Fruit fly (Drosophila melanogaster) whole organism, embryonic: ENCODE data around the gene Iru.

ENCODE experiments used
- ATbp ChIP-seq: fragments of 200-800 bp; sonication (Bioruptor generic); optimal IDR thresholded peaks from 2 replicates; lab custom pipeline; 2017; ENCODE audit warnings: missing biosample characterization, mild to moderate bottlenecking, missing genetic modification characterization, missing genetic modification reagents
- Aef1 ChIP-seq: fragments of 200-800 bp; sonication (Bioruptor generic); IDR thresholded peaks from 3 replicates; pipeline ENCODE4 v1.3.6; 2022; ENCODE audit warnings: missing biosample characterization, missing genetic modification characterization
- B-H1 ChIP-seq: fragments of 200-800 bp; sonication (Bioruptor generic); IDR thresholded peaks from 3 replicates; pipeline ENCODE4 v1.3.6; 2022; ENCODE audit warnings: missing biosample characterization, missing genetic modification characterization
- CG1024 ChIP-seq: fragments of 200-800 bp; sonication (Bioruptor generic); IDR thresholded peaks from 2 replicates; pipeline ENCODE4 v1.3.6; 2022; ENCODE audit warnings: missing biosample characterization, missing genetic modification characterization
- CG10565 ChIP-seq: fragments of 200-800 bp; sonication (Bioruptor generic); optimal IDR thresholded peaks from 3 replicates; lab custom pipeline; 2016; ENCODE audit warnings: missing biosample characterization, mild to moderate bottlenecking, missing genetic modification characterization
- CG11398 ChIP-seq: fragments of 200-800 bp; sonication (Bioruptor generic); optimal IDR thresholded peaks from 2 replicates; lab custom pipeline; 2016; ENCODE audit warnings: missing biosample characterization, missing genetic modification characterization
- CG11560 ChIP-seq: fragments of 200-800 bp; sonication (Bioruptor generic); IDR thresholded peaks from 3 replicates; pipeline ENCODE4 v1.3.6; 2022; ENCODE audit warnings: missing biosample characterization, missing genetic modification characterization
- CG12236 ChIP-seq: fragments of 200-800 bp; sonication (Bioruptor generic); optimal IDR thresholded peaks from 2 replicates; lab custom pipeline; 2016; ENCODE audit warnings: missing biosample characterization, missing genetic modification characterization
- CG13894 ChIP-seq: fragments of 200-800 bp; sonication (Bioruptor generic); optimal IDR thresholded peaks from 3 replicates; lab custom pipeline; 2018; ENCODE audit warnings: missing biosample characterization, mild to moderate bottlenecking, missing genetic modification characterization, moderate library complexity
- CG14965 ChIP-seq: fragments of 200-800 bp; sonication (Bioruptor generic); optimal IDR thresholded peaks from 2 replicates; lab custom pipeline; 2016; ENCODE audit warnings: missing biosample characterization, missing genetic modification characterization, borderline replicate concordance
- CG15601 ChIP-seq: fragments of 200-800 bp; sonication (Bioruptor generic); optimal IDR thresholded peaks from 3 replicates; lab custom pipeline; 2019; ENCODE audit warnings: missing biosample characterization, mild to moderate bottlenecking, missing genetic modification characterization, moderate library complexity
- CG16813 ChIP-seq: fragments of 200-800 bp; sonication (Bioruptor generic); IDR thresholded peaks from 3 replicates; pipeline ENCODE4 v1.3.6; 2022; ENCODE audit warnings: missing biosample characterization, missing genetic modification characterization; ENCODE audit not compliant: partially characterized antibody
- CG1832 ChIP-seq: fragments of 200-800 bp; sonication (Bioruptor generic); optimal IDR thresholded peaks from 2 replicates; lab custom pipeline; 2017; ENCODE audit warnings: missing biosample characterization, mild to moderate bottlenecking, missing genetic modification characterization, inconsistent platforms
- CG18764 ChIP-seq: fragments of 200-800 bp; sonication (Bioruptor generic); optimal IDR thresholded peaks from 3 replicates; lab custom pipeline; 2016; ENCODE audit warnings: missing biosample characterization, missing genetic modification characterization
- CG31441 ChIP-seq: fragments of 200-800 bp; sonication (Bioruptor generic); IDR thresholded peaks from 2 replicates; pipeline ENCODE4 v1.3.6; 2022; ENCODE audit warnings: missing biosample characterization, missing genetic modification characterization
- CG32532 ChIP-seq: fragments of 200-800 bp; sonication (Bioruptor generic); IDR thresholded peaks from 2 replicates; pipeline ENCODE4 v1.3.6; 2022; ENCODE audit warnings: missing biosample characterization, missing genetic modification characterization
- CG4328 ChIP-seq: fragments of 200-800 bp; sonication (Bioruptor generic); optimal IDR thresholded peaks from 3 replicates; lab custom pipeline; 2017; ENCODE audit warnings: missing biosample characterization, missing genetic modification reagents, missing genetic modification characterization
- CG4820 ChIP-seq: fragments of 200-800 bp; sonication (Bioruptor generic); optimal IDR thresholded peaks from 3 replicates; lab custom pipeline; 2016; ENCODE audit warnings: missing biosample characterization, missing genetic modification characterization
- CG6854 ChIP-seq: fragments of 200-800 bp; sonication (Bioruptor generic); optimal IDR thresholded peaks from 3 replicates; lab custom pipeline; 2017; ENCODE audit warnings: missing biosample characterization, mild to moderate bottlenecking, missing genetic modification characterization
- CG7271 ChIP-seq: fragments of 200-800 bp; sonication (Bioruptor generic); optimal IDR thresholded peaks from 2 replicates; lab custom pipeline; 2018; ENCODE audit warnings: missing biosample characterization, mild to moderate bottlenecking, missing genetic modification characterization, moderate library complexity
- CG7357 ChIP-seq: fragments of 200-800 bp; sonication (Bioruptor generic); IDR thresholded peaks from 3 replicates; pipeline ENCODE4 v1.3.6; 2022; ENCODE audit warnings: missing biosample characterization, missing genetic modification characterization
- CG7372 ChIP-seq: fragments of 200-800 bp; sonication (Bioruptor generic); IDR thresholded peaks from 2 replicates; pipeline ENCODE4 v1.3.6; 2022; ENCODE audit warnings: missing biosample characterization, missing genetic modification characterization
- CG7786 ChIP-seq: fragments of 200-800 bp; sonication (Bioruptor generic); optimal IDR thresholded peaks from 2 replicates; lab custom pipeline; 2016; ENCODE audit warnings: missing biosample characterization, missing genetic modification characterization
- CG7928 ChIP-seq: fragments of 200-800 bp; sonication (Bioruptor generic); optimal IDR thresholded peaks from 2 replicates; lab custom pipeline; 2017; ENCODE audit warnings: missing biosample characterization, mild to moderate bottlenecking, missing genetic modification characterization
- CG9817 ChIP-seq: fragments of 200-800 bp; sonication (Bioruptor generic); optimal IDR thresholded peaks from 2 replicates; lab custom pipeline; 2018; ENCODE audit warnings: missing biosample characterization, mild to moderate bottlenecking, missing genetic modification characterization, moderate library complexity
- CoRest ChIP-seq: fragments of 200-800 bp; sonication (Bioruptor generic); optimal IDR thresholded peaks from 3 replicates; lab custom pipeline; 2018; ENCODE audit warnings: missing biosample characterization, mild to moderate bottlenecking, missing genetic modification characterization, moderate library complexity
- CrebB ChIP-seq: fragments of 200-800 bp; sonication (Bioruptor generic); optimal IDR thresholded peaks from 3 replicates; lab custom pipeline; 2018; ENCODE audit warnings: missing biosample characterization, mild to moderate bottlenecking, missing genetic modification characterization
- H2.0 ChIP-seq: fragments of 200-800 bp; sonication (Bioruptor generic); IDR thresholded peaks from 2 replicates; pipeline ENCODE4 v1.3.6; 2022; ENCODE audit warnings: missing biosample characterization, missing genetic modification characterization
- Hr3 ChIP-seq: fragments of 200-800 bp; sonication (Bioruptor generic); optimal IDR thresholded peaks from 3 replicates; lab custom pipeline; 2016; ENCODE audit warnings: missing biosample characterization, missing genetic modification characterization
- Hsf ChIP-seq: fragments of 200-800 bp; sonication (Bioruptor generic); optimal IDR thresholded peaks from 3 replicates; lab custom pipeline; 2016; ENCODE audit warnings: missing biosample characterization, missing genetic modification characterization
- Kr ChIP-seq: fragments of 200-800 bp; sonication (Bioruptor generic); optimal IDR thresholded peaks from 2 replicates; lab custom pipeline; 2017; ENCODE audit warnings: missing biosample characterization, mild to moderate bottlenecking, missing genetic modification characterization
- MTF-1 ChIP-seq: fragments of 200-800 bp; sonication (Bioruptor generic); optimal IDR thresholded peaks from 2 replicates; lab custom pipeline; 2018; ENCODE audit warnings: missing biosample characterization, mild to moderate bottlenecking, missing genetic modification characterization, borderline replicate concordance
- Rx ChIP-seq: fragments of 200-800 bp; sonication (Bioruptor generic); IDR thresholded peaks from 2 replicates; pipeline ENCODE4 v1.3.6; 2022; ENCODE audit warnings: missing biosample characterization, missing genetic modification characterization
- Spps ChIP-seq: fragments of 200-800 bp; sonication (Bioruptor generic); optimal IDR thresholded peaks from 2 replicates; lab custom pipeline; 2018; ENCODE audit warnings: missing biosample characterization, mild to moderate bottlenecking, missing genetic modification characterization
- crol ChIP-seq: fragments of 200-800 bp; sonication (Bioruptor generic); IDR thresholded peaks from 2 replicates; pipeline ENCODE4 v1.3.6; 2022; ENCODE audit warnings: missing biosample characterization, missing genetic modification characterization
- eve ChIP-seq, 2 experiments: fragments of >200 bp; optimal IDR thresholded peaks; 2 replicates each; lab custom pipeline; 2017; ENCODE audit warnings: missing biosample characterization in 2 of 2, missing genetic modification characterization in 2 of 2
- ewg ChIP-seq: fragments of 200-800 bp; sonication (Bioruptor generic); optimal IDR thresholded peaks from 3 replicates; lab custom pipeline; 2017; ENCODE audit warnings: mild to moderate bottlenecking, missing biosample characterization, missing genetic modification reagents, missing genetic modification characterization
- exex ChIP-seq: fragments of 200-800 bp; sonication (Bioruptor generic); optimal IDR thresholded peaks from 4 replicates; lab custom pipeline; 2018; ENCODE audit warnings: missing biosample characterization, mild to moderate bottlenecking, missing genetic modification characterization, moderate library complexity
- gem ChIP-seq: fragments of 200-800 bp; sonication (Bioruptor generic); optimal IDR thresholded peaks from 2 replicates; lab custom pipeline; 2019; ENCODE audit warnings: missing biosample characterization, mild to moderate bottlenecking, missing genetic modification characterization, moderate library complexity
- lab ChIP-seq: fragments of 200-800 bp; sonication (Bioruptor generic); optimal IDR thresholded peaks from 3 replicates; lab custom pipeline; 2017; ENCODE audit warnings: missing biosample characterization, missing genetic modification characterization, mild to moderate bottlenecking, moderate library complexity, missing genetic modification reagents
- lilli ChIP-seq: fragments of 200-800 bp; sonication (Bioruptor generic); optimal IDR thresholded peaks from 3 replicates; lab custom pipeline; 2016; ENCODE audit warnings: missing biosample characterization, missing genetic modification characterization
- lola ChIP-seq, 3 experiments: fragments of >200 bp in 2 of 3; fragments of 200-800 bp in 1 of 3; sonication (Bioruptor generic) in 1 of 3; optimal IDR thresholded peaks; 2 replicates each; lab custom pipeline; 2017 to 2019; ENCODE audit warnings: missing biosample characterization in 3 of 3, missing genetic modification characterization in 3 of 3, mild to moderate bottlenecking in 1 of 3, moderate library complexity in 1 of 3
- pita ChIP-seq: fragments of 200-800 bp; sonication (Bioruptor generic); optimal IDR thresholded peaks from 2 replicates; lab custom pipeline; 2017; ENCODE audit warnings: missing biosample characterization, mild to moderate bottlenecking, missing genetic modification characterization
- scrt ChIP-seq: fragments of 200-800 bp; sonication (Bioruptor generic); optimal IDR thresholded peaks from 2 replicates; lab custom pipeline; 2018; ENCODE audit warnings: missing biosample characterization, mild to moderate bottlenecking, missing genetic modification characterization, moderate library complexity
- sd ChIP-seq: fragments of 200-800 bp; sonication (Bioruptor generic); optimal IDR thresholded peaks from 3 replicates; lab custom pipeline; 2018; ENCODE audit warnings: missing biosample characterization, mild to moderate bottlenecking, missing genetic modification characterization, moderate library complexity
- vnd ChIP-seq: fragments of 200-800 bp; sonication (Bioruptor generic); IDR thresholded peaks from 3 replicates; pipeline ENCODE4 v1.3.6; 2022; ENCODE audit warnings: missing biosample characterization, missing genetic modification characterization; ENCODE audit not compliant: partially characterized antibody
- yki ChIP-seq: fragments of >200 bp; optimal IDR thresholded peaks from 3 replicates; lab custom pipeline; 2018
- z ChIP-seq: fragments of 200-800 bp; sonication (Bioruptor generic); IDR thresholded peaks from 3 replicates; pipeline ENCODE4 v1.3.6; 2022; ENCODE audit warnings: missing biosample characterization, missing genetic modification characterization
- zf30C ChIP-seq: fragments of 200-800 bp; sonication (Bioruptor generic); optimal IDR thresholded peaks from 3 replicates; lab custom pipeline; 2018; ENCODE audit warnings: missing biosample characterization, mild to moderate bottlenecking, missing genetic modification characterization

Iru gene

dm6 chr3R:9031797-9032418 lies 25.7 kb downstream of the Iru start (continued):
- TF ChIP-seq lab (GFP tag; lab: Kevin White, UChicago) (peak; percentile 95), CG7271 (peak; percentile 33), Spps (tag; lab: Kevin White, UChicago) (peak; percentile 67), gem (peak; percentile 91), MTF-1 (peak; percentile 59), ATbp (GFP tag; lab: Kevin White, UChicago) (peak; percentile 92), CG7928 (GFP tag; lab: Kevin White, UChicago) (peak; percentile 63), CG16813 (GFP tag; lab: Robert Waterston, UW) (no peak), zf30C (GFP tag; lab: Kevin White, UChicago) (no peak), pita (GFP tag; lab: Kevin White, UChicago) (no peak), CG13894 (tag; lab: Kevin White, UChicago) (peak; percentile 61), sd (tag; lab: Kevin White, UChicago) (peak; percentile 57), CG31441 (GFP tag; lab: Robert Waterston, UW) (peak; percentile 81), CoRest (tag; lab: Kevin White, UChicago) (peak; percentile 84), CG12236 (GFP tag; lab: Kevin White, UChicago) (peak; percentile 65), CG11398 (GFP tag; lab: Kevin White, UChicago) (peak; percentile 71), CrebB (peak; percentile 74), ewg (GFP tag; lab: Kevin White, UChicago) (peak; percentile 86), Rx (GFP tag; lab: Robert Waterston, UW) (peak; percentile 88), eve (GFP tag; optimal IDR thresholded peaks at IDR 0.05; lab: Kevin White, UChicago) (peak in 1 of 2 experiments; percentile 88), CG7357 (GFP tag; lab: Robert Waterston, UW) (peak; percentile 63; the same call in 1 of the 3 replicates), CG7786 (GFP tag; lab: Kevin White, UChicago) (peak; percentile 73), CG18764 (GFP tag; lab: Kevin White, UChicago) (peak; percentile 65), z (GFP tag; lab: Robert Waterston, UW) (no peak), CG7372 (GFP tag; lab: Robert Waterston, UW) (peak; percentile 88), CG9817 (tag; lab: Kevin White, UChicago) (peak; percentile 73), Aef1 (GFP tag; lab: Robert Waterston, UW) (peak; percentile 92), CG6854 (GFP tag; lab: Kevin White, UChicago) (peak; percentile 70), Hr3 (peak; percentile 82), lilli (GFP tag; lab: Kevin White, UChicago) (peak; percentile 94), CG32532 (peak; percentile 84), yki (lab: Kevin White, UChicago) (no peak), CG4328 (no peak), CG11560 (tag; lab: Robert Waterston, UW) (peak; percentile 69; the same call in 2 of the 3 replicates), CG4820 (GFP tag; lab: Kevin White, UChicago) (peak; percentile 83), CG14965 (GFP tag; lab: Kevin White, UChicago) (no peak), Kr (GFP tag; lab: Kevin White, UChicago) (peak; percentile 20), vnd (GFP tag; lab: Robert Waterston, UW) (no peak), crol (GFP tag; lab: Robert Waterston, UW) (0 out of 2 replicates have a peak, but pooled peaks have one; percentile 45), lola (GFP tag; optimal IDR thresholded peaks at IDR 0.05; lab: Kevin White, UChicago) (peak in 1 of 3 experiments; percentile 53), H2.0 (GFP tag; lab: Robert Waterston, UW) (peak; percentile 91), CG10565 (GFP tag; lab: Kevin White, UChicago) (peak; percentile 42), CG15601 (tag; lab: Kevin White, UChicago) (peak; percentile 61), B-H1 (GFP tag; lab: Robert Waterston, UW) (peak; percentile 87; the same call in 2 of the 3 replicates), scrt (GFP tag; lab: Kevin White, UChicago) (peak; percentile 73), CG1024 (GFP tag; lab: Robert Waterston, UW) (peak; percentile 82), CG1832 (GFP tag; lab: Kevin White, UChicago) (no peak), exex (tag; lab: Kevin White, UChicago) (peak; percentile 39), Hsf (GFP tag; lab: Kevin White, UChicago) (peak; percentile 90)
